Worm (Caenorhabditis elegans) whole organism, L4 larva: ENCODE measurements around the gene Y53F4B.43.

Experiments
- nhr-77 ChIP-seq: fragments of 150-350 bp; optimal IDR thresholded peaks from 2 replicates; lab custom pipeline; 2014; ENCODE audit warnings: missing biosample characterization, missing genetic modification characterization

The Y53F4B.43 gene

DNA sequence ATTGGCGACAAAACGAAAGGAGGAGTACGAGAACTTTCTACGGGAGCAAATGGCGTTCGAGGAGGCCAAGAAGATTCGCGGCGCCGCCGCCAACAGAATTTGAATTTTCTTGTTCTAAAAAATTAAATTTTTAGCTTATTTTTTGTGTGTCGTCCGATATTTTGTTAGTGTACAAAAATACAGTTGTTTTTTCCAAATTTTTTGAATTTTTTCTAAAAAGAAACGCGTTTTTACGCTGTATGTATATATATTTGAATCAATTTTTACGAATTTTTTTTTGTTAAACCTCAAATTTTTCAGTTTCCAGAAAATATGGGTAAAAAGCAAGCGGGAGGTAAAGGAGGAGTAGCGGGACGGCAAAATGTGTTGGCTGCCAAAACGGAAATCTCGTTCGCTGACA is 50.8 kb downstream of the Y53F4B.43 start, which contains the start of gene trip-4 (continued):
- no peak for TF ChIP-seq nhr-77 (tag; lab: Kevin White, UChicago)
